Worm (Caenorhabditis elegans) whole organism, L2 larva: ENCODE data around the gene Y82E9BR.6.

Experiments
- C34F6.9 ChIP-seq: fragments of 150-350 bp; optimal IDR thresholded peaks from 2 replicates; lab custom pipeline; 2014; ENCODE audit warnings: missing biosample characterization, missing genetic modification characterization
- F13H6.1 ChIP-seq: sonication (generic microtip); optimal IDR thresholded peaks from 2 replicates; lab custom pipeline; 2016; ENCODE audit warnings: missing genetic modification characterization, missing compliant biosample characterization
- R02D3.7 ChIP-seq: fragments of 150-350 bp; optimal IDR thresholded peaks from 2 replicates; lab custom pipeline; 2014; ENCODE audit warnings: missing biosample characterization, missing genetic modification characterization
- Y55F3AM.14 ChIP-seq: fragments of 200-800 bp; sonication (Bioruptor generic); optimal IDR thresholded peaks from 2 replicates; lab custom pipeline; 2018; ENCODE audit warnings: mild to moderate bottlenecking, missing genetic modification characterization, missing compliant biosample characterization
- ZK546.5 ChIP-seq: sonication (generic microtip); optimal IDR thresholded peaks from 2 replicates; lab custom pipeline; 2017; ENCODE audit warnings: missing biosample characterization, missing genetic modification characterization
- alr-1 ChIP-seq: fragments of 150-350 bp; optimal IDR thresholded peaks from 2 replicates; lab custom pipeline; 2014; ENCODE audit warnings: missing biosample characterization, missing genetic modification characterization
- aly-2 ChIP-seq: fragments of 150-350 bp; optimal IDR thresholded peaks from 2 replicates; lab custom pipeline; 2014; ENCODE audit warnings: missing biosample characterization, missing genetic modification characterization
- ama-1 ChIP-seq: fragments of 150-350 bp; optimal IDR thresholded peaks from 2 replicates; lab custom pipeline; 2018; ENCODE audit warnings: inconsistent platforms
- blmp-1 ChIP-seq: sonication (generic microtip); optimal IDR thresholded peaks from 2 replicates; lab custom pipeline; 2017; ENCODE audit warnings: missing genetic modification characterization, mild to moderate bottlenecking, missing compliant biosample characterization, antibody characterized with exemption, moderate library complexity; ENCODE audit not compliant: insufficient read depth
- ceh-16 ChIP-seq: fragments of 150-350 bp; optimal IDR thresholded peaks from 2 replicates; lab custom pipeline; 2014; ENCODE audit warnings: missing biosample characterization, missing genetic modification characterization
- ceh-82 ChIP-seq: fragments of 150-350 bp; optimal IDR thresholded peaks from 2 replicates; lab custom pipeline; 2014; ENCODE audit warnings: missing biosample characterization, missing genetic modification characterization
- crh-2 ChIP-seq: sonication (generic microtip); optimal IDR thresholded peaks from 2 replicates; lab custom pipeline; 2017; ENCODE audit warnings: missing biosample characterization, missing genetic modification characterization
- dmd-4 ChIP-seq: sonication (generic microtip); optimal IDR thresholded peaks from 2 replicates; lab custom pipeline; 2017; ENCODE audit warnings: missing biosample characterization, missing genetic modification characterization
- egl-27 ChIP-seq: sonication (generic microtip); optimal IDR thresholded peaks from 3 replicates; lab custom pipeline; 2017; ENCODE audit warnings: missing biosample characterization, missing genetic modification reagents, missing genetic modification characterization
- elt-1 ChIP-seq: fragments of 150-350 bp; optimal IDR thresholded peaks from 2 replicates; lab custom pipeline; 2014; ENCODE audit warnings: missing biosample characterization, missing genetic modification characterization
- elt-3 ChIP-seq: sonication (generic microtip); optimal IDR thresholded peaks from 2 replicates; lab custom pipeline; 2017; ENCODE audit warnings: missing biosample characterization, missing genetic modification characterization
- fos-1 ChIP-seq: fragments of 150-350 bp; optimal IDR thresholded peaks from 2 replicates; lab custom pipeline; 2014; ENCODE audit warnings: missing biosample characterization, missing genetic modification characterization
- gmeb-1 ChIP-seq: fragments of 150-350 bp; optimal IDR thresholded peaks from 2 replicates; lab custom pipeline; 2014; ENCODE audit warnings: missing biosample characterization, missing genetic modification characterization
- lin-11 ChIP-seq: fragments of 150-350 bp; sonication (generic microtip); optimal IDR thresholded peaks from 2 replicates; lab custom pipeline; 2014; ENCODE audit warnings: missing biosample characterization, missing genetic modification characterization, inconsistent platforms, mixed read lengths
- lin-13 ChIP-seq: fragments of 150-350 bp; optimal IDR thresholded peaks from 2 replicates; lab custom pipeline; 2014; ENCODE audit warnings: missing biosample characterization, missing genetic modification reagents, missing genetic modification characterization
- lin-39 ChIP-seq: fragments of 150-350 bp; optimal IDR thresholded peaks from 2 replicates; lab custom pipeline; 2014; ENCODE audit warnings: missing biosample characterization, missing genetic modification reagents, missing genetic modification characterization
- lsy-2 ChIP-seq, 2 experiments: fragments of 150-350 bp in 1 of 2; sonication (generic microtip) in 1 of 2; optimal IDR thresholded peaks; 2 replicates each; lab custom pipeline; 2014 to 2017; ENCODE audit warnings: missing biosample characterization in 2 of 2, missing genetic modification characterization in 2 of 2
- mab-5 ChIP-seq: fragments of 150-350 bp; optimal IDR thresholded peaks from 2 replicates; lab custom pipeline; 2014; ENCODE audit warnings: missing biosample characterization, missing genetic modification characterization
- mbf-1 ChIP-seq: sonication (generic microtip); optimal IDR thresholded peaks from 2 replicates; lab custom pipeline; 2017; ENCODE audit warnings: missing biosample characterization, missing genetic modification characterization
- mdl-1 ChIP-seq, 2 experiments: fragments of 150-350 bp in 1 of 2; sonication (generic microtip) in 1 of 2; optimal IDR thresholded peaks; 2 replicates each; lab custom pipeline; 2017; ENCODE audit warnings: missing biosample characterization in 2 of 2, missing genetic modification characterization in 2 of 2
- nhr-10 ChIP-seq: sonication (generic microtip); optimal IDR thresholded peaks from 2 replicates; lab custom pipeline; 2017; ENCODE audit warnings: missing biosample characterization, missing genetic modification characterization
- nhr-11 ChIP-seq: fragments of 150-350 bp; optimal IDR thresholded peaks from 2 replicates; lab custom pipeline; 2014; ENCODE audit warnings: missing biosample characterization, missing genetic modification characterization
- nhr-12 ChIP-seq: fragments of 150-350 bp; optimal IDR thresholded peaks from 2 replicates; lab custom pipeline; 2014; ENCODE audit warnings: missing biosample characterization, missing genetic modification characterization
- nhr-129 ChIP-seq: fragments of 150-350 bp; optimal IDR thresholded peaks from 2 replicates; lab custom pipeline; 2014; ENCODE audit warnings: missing biosample characterization, missing genetic modification characterization
- nhr-21 ChIP-seq: fragments of 150-350 bp; optimal IDR thresholded peaks from 2 replicates; lab custom pipeline; 2014; ENCODE audit warnings: missing biosample characterization, missing genetic modification characterization
- nhr-23 ChIP-seq: fragments of 150-350 bp; optimal IDR thresholded peaks from 2 replicates; lab custom pipeline; 2014; ENCODE audit warnings: missing biosample characterization, missing genetic modification reagents, missing genetic modification characterization
- nhr-237 ChIP-seq: fragments of 150-350 bp; optimal IDR thresholded peaks from 2 replicates; lab custom pipeline; 2014; ENCODE audit warnings: missing biosample characterization, missing genetic modification characterization
- nhr-25 ChIP-seq: fragments of 150-350 bp; sonication (generic microtip); optimal IDR thresholded peaks from 3 replicates; lab custom pipeline; 2014; ENCODE audit warnings: missing biosample characterization, missing genetic modification characterization
- nhr-6 ChIP-seq: fragments of 150-350 bp; optimal IDR thresholded peaks from 2 replicates; lab custom pipeline; 2014; ENCODE audit warnings: missing biosample characterization, missing genetic modification characterization
- nhr-77 ChIP-seq: fragments of 150-350 bp; optimal IDR thresholded peaks from 2 replicates; lab custom pipeline; 2014; ENCODE audit warnings: missing biosample characterization, missing genetic modification characterization
- peb-1 ChIP-seq: fragments of 150-350 bp; optimal IDR thresholded peaks from 2 replicates; lab custom pipeline; 2014; ENCODE audit warnings: missing biosample characterization, missing genetic modification characterization
- sem-4 ChIP-seq: fragments of 150-350 bp; optimal IDR thresholded peaks from 2 replicates; lab custom pipeline; 2014; ENCODE audit warnings: missing biosample characterization, missing genetic modification reagents, missing genetic modification characterization
- skn-1 ChIP-seq: sonication (generic microtip); optimal IDR thresholded peaks from 2 replicates; lab custom pipeline; 2017; ENCODE audit warnings: missing biosample characterization, missing genetic modification characterization
- sma-3 ChIP-seq: sonication (generic microtip); optimal IDR thresholded peaks from 2 replicates; lab custom pipeline; 2016; ENCODE audit warnings: missing genetic modification reagents, missing genetic modification characterization, missing compliant biosample characterization
- sma-9 ChIP-seq, 2 experiments: fragments of 150-350 bp in 1 of 2; sonication (generic microtip) in 1 of 2; optimal IDR thresholded peaks; 2 replicates each; lab custom pipeline; 2014 to 2016; ENCODE audit warnings: missing genetic modification characterization in 2 of 2, mild to moderate bottlenecking in 1 of 2, missing biosample characterization in 1 of 2, missing compliant biosample characterization in 1 of 2, missing genetic modification reagents in 1 of 2, moderate library complexity in 1 of 2
- snpc-4 ChIP-seq: fragments of 150-350 bp; optimal IDR thresholded peaks from 2 replicates; lab custom pipeline; 2014; ENCODE audit warnings: missing biosample characterization, missing genetic modification characterization
- unc-39 ChIP-seq: fragments of 150-350 bp; optimal IDR thresholded peaks from 2 replicates; lab custom pipeline; 2014; ENCODE audit warnings: missing biosample characterization, missing genetic modification characterization
- unc-55 ChIP-seq: fragments of 150-350 bp; sonication (generic microtip); optimal IDR thresholded peaks from 3 replicates; lab custom pipeline; 2014; ENCODE audit warnings: missing biosample characterization, missing genetic modification reagents, missing genetic modification characterization
- unc-62 ChIP-seq: fragments of 150-350 bp; optimal IDR thresholded peaks from 2 replicates; lab custom pipeline; 2014; ENCODE audit warnings: missing biosample characterization, missing genetic modification reagents, missing genetic modification characterization
- zag-1 ChIP-seq: fragments of 150-350 bp; optimal IDR thresholded peaks from 2 replicates; lab custom pipeline; 2014; ENCODE audit warnings: missing biosample characterization, missing genetic modification characterization
- ztf-1 ChIP-seq: fragments of 200-800 bp; sonication (Bioruptor generic); conservative IDR thresholded peaks from 2 replicates; pipeline ENCODE4 v1.3.6; 2022; ENCODE audit warnings: missing genetic modification characterization, missing compliant biosample characterization
- ztf-11 ChIP-seq: sonication (generic microtip); optimal IDR thresholded peaks from 2 replicates; lab custom pipeline; 2017; ENCODE audit warnings: missing biosample characterization, missing genetic modification characterization
- ztf-4 ChIP-seq: fragments of 150-350 bp; optimal IDR thresholded peaks from 2 replicates; lab custom pipeline; 2014; ENCODE audit warnings: missing biosample characterization, missing genetic modification characterization

The Y82E9BR.6 gene

DNA sequence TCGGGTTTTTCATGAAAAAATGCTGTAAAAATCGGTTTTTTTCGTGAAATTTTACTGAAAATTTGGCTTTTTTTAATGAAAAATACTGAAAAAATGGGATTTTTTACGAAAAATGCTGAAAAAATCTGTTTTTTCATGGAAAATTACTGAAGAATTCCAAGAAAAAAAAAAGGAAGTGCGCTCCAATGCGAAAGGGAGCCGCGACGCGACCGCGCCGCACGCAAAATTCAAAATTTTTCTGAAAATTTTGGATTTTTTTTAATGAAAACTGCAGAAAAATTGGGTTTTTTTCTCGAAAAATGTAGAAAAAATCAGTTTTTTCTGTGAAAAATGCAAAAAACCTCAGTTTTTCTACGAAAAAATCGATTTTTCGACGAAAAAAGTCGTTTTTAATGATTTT, 35.5 kb downstream of the Y82E9BR.6 start:
- TF ChIP-seq crh-2 (tag; lab: Kevin White, UChicago): no peak
- TF ChIP-seq R02D3.7 (tag; lab: Kevin White, UChicago): no peak
- TF ChIP-seq, all 48 proteins: peak for 0

DNA sequence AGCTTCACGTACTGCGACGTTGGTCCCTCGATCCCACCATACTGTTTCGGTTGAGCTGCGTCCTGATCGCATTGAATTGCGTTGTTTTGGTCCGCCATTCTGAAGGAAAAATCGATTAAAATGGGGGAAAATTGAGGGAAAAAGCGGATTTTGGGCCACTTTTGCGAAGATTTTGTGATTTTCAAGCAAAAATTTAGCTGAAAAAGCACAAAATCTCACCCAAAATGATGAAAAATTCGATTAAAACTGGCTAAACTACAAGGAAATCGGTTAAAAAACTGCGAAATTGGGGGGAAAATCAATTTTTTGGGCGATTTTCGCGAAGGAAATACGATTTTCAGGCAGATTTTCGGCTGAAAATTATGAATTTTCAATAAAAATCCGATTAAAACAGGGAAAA, 36.1 kb downstream of the Y82E9BR.6 start, which contains the start of gene elc-1:
Gene elc-1 (minus strand): TSS at position 101 of the 400 bp plus-strand sequence.
- TF ChIP-seq elt-3 (no peak), nhr-11 (tag; lab: Kevin White, UChicago) (no peak), crh-2 (tag; lab: Kevin White, UChicago) (no peak), snpc-4 (tag; lab: Kevin White, UChicago) (no peak), ztf-11 (tag; lab: Kevin White, UChicago) (no peak)

DNA sequence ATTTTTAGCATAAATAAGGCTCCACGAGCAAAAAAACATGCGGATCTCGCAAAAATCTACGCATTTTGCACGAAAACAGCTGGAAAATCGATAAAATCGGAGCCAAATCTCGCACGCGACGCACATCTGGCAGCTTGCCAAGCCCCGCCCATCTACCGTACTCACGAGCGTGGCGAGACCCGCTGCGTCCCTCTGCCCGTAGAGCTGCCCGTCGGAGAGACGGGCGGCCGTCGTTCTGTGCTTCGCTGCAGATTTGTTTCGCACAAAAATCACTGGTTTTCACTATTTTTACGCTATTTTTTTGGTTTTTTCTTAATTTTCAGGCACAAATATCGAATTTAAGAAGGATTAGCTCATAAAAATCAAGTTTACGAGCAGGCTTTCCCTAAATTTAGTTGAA, 37.7 kb downstream of the Y82E9BR.6 start:
- peak; percentile 2 for TF ChIP-seq blmp-1 (tag; lab: Kevin White, UChicago)
- peak; percentile 98 to 99 for TF ChIP-seq lsy-2 (tag; optimal IDR thresholded peaks at IDR 0.05; lab: Kevin White, UChicago)
- TF ChIP-seq F13H6.1: peak; percentile 86
- no peak for TF ChIP-seq unc-39 (tag; lab: Kevin White, UChicago)
- TF ChIP-seq ztf-4 (tag; lab: Kevin White, UChicago): peak; percentile 63
- no peak for TF ChIP-seq R02D3.7 (tag; lab: Kevin White, UChicago)
- TF ChIP-seq nhr-21 (tag; lab: Kevin White, UChicago): peak; percentile 77
- no peak for TF ChIP-seq nhr-10
- TF ChIP-seq elt-1 (tag; lab: Kevin White, UChicago): no peak
- peak; percentile 40 for TF ChIP-seq mab-5 (tag; lab: Kevin White, UChicago)
- no peak for TF ChIP-seq ztf-11 (tag; lab: Kevin White, UChicago)
- TF ChIP-seq nhr-237: peak; percentile 37
- TF ChIP-seq ceh-82 (tag; lab: Kevin White, UChicago): peak; percentile 21
- TF ChIP-seq sma-3 (GFP tag; lab: Kevin White, UChicago): peak; percentile 88
- peak; percentile 75 for TF ChIP-seq fos-1 (tag; lab: Kevin White, UChicago)
- TF ChIP-seq egl-27: peak; percentile 30
- no peak for TF ChIP-seq ztf-1 (GFP tag; lab: Robert Waterston, UW)
- TF ChIP-seq mdl-1 (tag; optimal IDR thresholded peaks at IDR 0.05; lab: Kevin White, UChicago): peak; percentile 5 to 75
- TF ChIP-seq ZK546.5: peak; percentile 97
- peak; percentile 84 for TF ChIP-seq nhr-25 (tag; lab: Kevin White, UChicago)
- peak; percentile 88 for TF ChIP-seq sma-9 (GFP tag; optimal IDR thresholded peaks at IDR 0.05; lab: Kevin White, UChicago)
- no peak for TF ChIP-seq sma-9 (tag; optimal IDR thresholded peaks at IDR 0.05; lab: Kevin White, UChicago)
- TF ChIP-seq skn-1: no peak
- peak; percentile 89 for TF ChIP-seq nhr-129
- no peak for TF ChIP-seq elt-3
- peak; percentile 95 for TF ChIP-seq unc-55 (GFP tag; lab: Kevin White, UChicago)
- peak; percentile 67 for TF ChIP-seq Y55F3AM.14 (GFP tag; lab: Kevin White, UChicago)
- no peak for TF ChIP-seq aly-2 (tag; lab: Kevin White, UChicago)
- peak; percentile 47 for TF ChIP-seq sem-4 (tag; lab: Kevin White, UChicago)
- TF ChIP-seq dmd-4 (tag; lab: Kevin White, UChicago): no peak
- peak; percentile 89 for TF ChIP-seq C34F6.9
- peak; percentile 96 for TF ChIP-seq lin-13 (GFP tag; lab: Kevin White, UChicago)
- no peak for TF ChIP-seq lin-39 (tag; lab: Kevin White, UChicago)
- TF ChIP-seq crh-2 (tag; lab: Kevin White, UChicago): peak; percentile 88
- peak; percentile 40 for TF ChIP-seq ama-1 (lab: Kevin White, UChicago)
- TF ChIP-seq mbf-1 (tag; lab: Kevin White, UChicago): no peak
- peak; percentile 90 for TF ChIP-seq lin-11 (tag; lab: Kevin White, UChicago)
- peak; percentile 61 for TF ChIP-seq nhr-6 (tag; lab: Kevin White, UChicago)
- no peak for TF ChIP-seq nhr-23 (tag; lab: Kevin White, UChicago)
- TF ChIP-seq nhr-77 (tag; lab: Kevin White, UChicago): no peak
- peak; percentile 14 for TF ChIP-seq zag-1 (tag; lab: Kevin White, UChicago)
- TF ChIP-seq alr-1 (tag; lab: Kevin White, UChicago): no peak
- TF ChIP-seq gmeb-1 (tag; lab: Kevin White, UChicago): peak; percentile 63
- peak; percentile 59 for TF ChIP-seq snpc-4 (tag; lab: Kevin White, UChicago)
- no peak for TF ChIP-seq nhr-12 (tag; lab: Kevin White, UChicago)
- TF ChIP-seq peb-1: no peak
- TF ChIP-seq ceh-16 (tag; lab: Kevin White, UChicago): peak; percentile 79
- TF ChIP-seq nhr-11 (tag; lab: Kevin White, UChicago): no peak
- no peak for TF ChIP-seq unc-62 (GFP tag; lab: Kevin White, UChicago)
